Fruit fly (Drosophila melanogaster): Measurements from ENCODE around the gene ple.

DNA sequence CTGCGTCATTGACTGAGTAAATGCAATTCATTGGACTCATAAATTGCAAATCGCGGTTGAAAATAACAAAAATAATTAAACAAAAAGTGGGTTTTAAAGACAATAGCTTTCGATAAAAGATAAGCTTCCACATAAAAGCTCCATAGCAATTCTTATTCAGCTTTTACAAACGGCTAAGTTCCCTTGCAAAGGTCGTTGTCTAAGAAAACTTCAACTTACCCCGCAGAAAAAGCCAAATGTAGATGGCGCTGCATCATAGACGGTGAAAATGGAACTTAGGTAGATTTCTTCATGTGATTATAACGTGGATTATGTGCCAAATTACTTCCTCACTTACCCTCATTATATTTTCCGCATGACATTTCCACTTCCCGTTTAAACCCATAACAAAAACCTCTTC is 30.4 kb downstream of the ple start:
- no peak for TF ChIP-seq brk (GFP tag; optimal IDR thresholded peaks at IDR 0.05)
- TF ChIP-seq fru (GFP tag; optimal IDR thresholded peaks at IDR 0.05) = no peak
- no peak for TF ChIP-seq psq (GFP tag; optimal IDR thresholded peaks at IDR 0.05)
- TF ChIP-seq dmrt93B (GFP tag; optimal IDR thresholded peaks at IDR 0.05) = no peak
- no peak for TF ChIP-seq usp (GFP tag; optimal IDR thresholded peaks at IDR 0.05)
- TF ChIP-seq sv (GFP tag; optimal IDR thresholded peaks at IDR 0.05) = no peak
- no peak for TF ChIP-seq CrebA (GFP tag; optimal IDR thresholded peaks at IDR 0.05; ENCODE audit: borderline replicate concordance)
- TF ChIP-seq Dfd (GFP tag; optimal IDR thresholded peaks at IDR 0.05) = no peak
- TF ChIP-seq OdsH (GFP tag; optimal IDR thresholded peaks at IDR 0.05) = no peak
- no peak for TF ChIP-seq CG32264 (GFP tag; optimal IDR thresholded peaks at IDR 0.05)
- TF ChIP-seq GATAd (GFP tag; optimal IDR thresholded peaks at IDR 0.05) = no peak
- TF ChIP-seq N (GFP tag; optimal IDR thresholded peaks at IDR 0.05) = no peak

All from whole organism, wandering third instar larva.